Fruit fly (Drosophila melanogaster) whole organism, embryonic: ENCODE measurements around the gene CG18545.

Source experiments
- CG10959 ChIP-seq: fragments of 200-800 bp; sonication (Bioruptor generic); IDR thresholded peaks from 2 replicates; pipeline ENCODE4 v1.3.6; 2022; ENCODE audit warnings: missing biosample characterization, missing genetic modification characterization
- CG11456 ChIP-seq: fragments of 200-800 bp; sonication (Bioruptor generic); IDR thresholded peaks from 3 replicates; pipeline ENCODE4 v1.3.6; 2022; ENCODE audit warnings: missing biosample characterization, missing genetic modification characterization
- CG12219 ChIP-seq: fragments of 200-800 bp; sonication (Bioruptor generic); optimal IDR thresholded peaks from 3 replicates; lab custom pipeline; 2018; ENCODE audit warnings: missing biosample characterization, mild to moderate bottlenecking, missing genetic modification characterization
- CG12659 ChIP-seq: fragments of 200-800 bp; sonication (Bioruptor generic); optimal IDR thresholded peaks from 3 replicates; lab custom pipeline; 2017; ENCODE audit warnings: mild to moderate bottlenecking, missing biosample characterization, missing genetic modification reagents, missing genetic modification characterization
- CG14710 ChIP-seq: fragments of 200-800 bp; sonication (Bioruptor generic); optimal IDR thresholded peaks from 3 replicates; lab custom pipeline; 2019; ENCODE audit warnings: missing biosample characterization, mild to moderate bottlenecking, missing genetic modification characterization, moderate library complexity
- CG1647 ChIP-seq: fragments of 200-800 bp; sonication (Bioruptor generic); optimal IDR thresholded peaks from 3 replicates; lab custom pipeline; 2016; ENCODE audit warnings: missing biosample characterization, missing genetic modification characterization
- CG2116 ChIP-seq: fragments of 200-800 bp; sonication (Bioruptor generic); optimal IDR thresholded peaks from 3 replicates; lab custom pipeline; 2018; ENCODE audit warnings: missing biosample characterization, mild to moderate bottlenecking, missing genetic modification characterization
- CG2712 ChIP-seq: fragments of 200-800 bp; optimal IDR thresholded peaks from 3 replicates; lab custom pipeline; 2019; ENCODE audit warnings: missing biosample characterization, mild to moderate bottlenecking, missing genetic modification characterization, moderate library complexity
- CG2875 ChIP-seq: fragments of 200-800 bp; sonication (Bioruptor generic); optimal IDR thresholded peaks from 2 replicates; lab custom pipeline; 2017; ENCODE audit warnings: missing biosample characterization, mild to moderate bottlenecking, missing genetic modification characterization, missing genetic modification reagents
- CG30431 ChIP-seq: fragments of 200-800 bp; sonication (Bioruptor generic); optimal IDR thresholded peaks from 2 replicates; lab custom pipeline; 2017; ENCODE audit warnings: missing biosample characterization, missing genetic modification characterization
- CG33557 ChIP-seq: fragments of 200-800 bp; sonication (Bioruptor generic); optimal IDR thresholded peaks from 2 replicates; lab custom pipeline; 2019; ENCODE audit warnings: missing biosample characterization, mild to moderate bottlenecking, missing genetic modification characterization, moderate library complexity
- CG4282 ChIP-seq: fragments of 200-800 bp; sonication (Bioruptor generic); optimal IDR thresholded peaks from 2 replicates; lab custom pipeline; 2016; ENCODE audit warnings: missing biosample characterization, missing genetic modification characterization
- CG6654 ChIP-seq: fragments of 200-800 bp; sonication (Bioruptor generic); optimal IDR thresholded peaks from 2 replicates; lab custom pipeline; 2017; ENCODE audit warnings: missing biosample characterization, mild to moderate bottlenecking, missing genetic modification characterization
- CG6765 ChIP-seq: fragments of 200-800 bp; sonication (Bioruptor generic); optimal IDR thresholded peaks from 3 replicates; lab custom pipeline; 2017; ENCODE audit warnings: missing biosample characterization, mild to moderate bottlenecking, missing genetic modification characterization
- CG7556 ChIP-seq: fragments of 200-800 bp; sonication (Bioruptor generic); optimal IDR thresholded peaks from 2 replicates; lab custom pipeline; 2017; ENCODE audit warnings: missing biosample characterization, mild to moderate bottlenecking, missing genetic modification characterization
- CG7745 ChIP-seq: fragments of 200-800 bp; sonication (Bioruptor generic); optimal IDR thresholded peaks from 2 replicates; lab custom pipeline; 2018; ENCODE audit warnings: missing biosample characterization, mild to moderate bottlenecking, missing genetic modification characterization, moderate library complexity
- CG8290 ChIP-seq, 3 experiments: fragments of 200-800 bp; sonication (Bioruptor generic); optimal IDR thresholded peaks; 2 replicates each; lab custom pipeline; 2016 to 2019; ENCODE audit warnings: missing biosample characterization in 3 of 3, missing genetic modification characterization in 3 of 3, mild to moderate bottlenecking in 2 of 3, moderate library complexity in 1 of 3
- CG9727 ChIP-seq: fragments of 200-800 bp; sonication (Bioruptor generic); optimal IDR thresholded peaks from 3 replicates; lab custom pipeline; 2017; ENCODE audit warnings: missing biosample characterization, mild to moderate bottlenecking, missing genetic modification characterization
- CG9876 ChIP-seq: fragments of 200-800 bp; sonication (Bioruptor generic); optimal IDR thresholded peaks from 2 replicates; lab custom pipeline; 2016; ENCODE audit warnings: missing biosample characterization, missing genetic modification characterization
- CTCF ChIP-seq: fragments of 200-800 bp; sonication (Bioruptor generic); optimal IDR thresholded peaks from 2 replicates; lab custom pipeline; 2017; ENCODE audit warnings: missing biosample characterization, mild to moderate bottlenecking, missing genetic modification characterization, moderate library complexity
- Fer1 ChIP-seq: fragments of 200-800 bp; sonication (Bioruptor generic); optimal IDR thresholded peaks from 2 replicates; lab custom pipeline; 2017; ENCODE audit warnings: missing biosample characterization, mild to moderate bottlenecking, missing genetic modification characterization
- HLH4C ChIP-seq: fragments of 200-800 bp; sonication (Bioruptor generic); IDR thresholded peaks from 3 replicates; pipeline ENCODE4 v1.3.6; 2022; ENCODE audit warnings: missing biosample characterization, missing genetic modification characterization; ENCODE audit not compliant: partially characterized antibody
- HLHmδ ChIP-seq: fragments of 200-800 bp; sonication (Bioruptor generic); optimal IDR thresholded peaks from 2 replicates; lab custom pipeline; 2018; ENCODE audit warnings: missing biosample characterization, mild to moderate bottlenecking, missing genetic modification characterization, moderate library complexity
- Hr51 ChIP-seq, 2 experiments: fragments of 200-800 bp; sonication (Bioruptor generic); optimal IDR thresholded peaks; 2 replicates in 1 of 2; 3 replicates in 1 of 2; lab custom pipeline; 2016 to 2018; ENCODE audit warnings: missing biosample characterization in 2 of 2, missing genetic modification characterization in 2 of 2, mild to moderate bottlenecking in 1 of 2, moderate library complexity in 1 of 2
- MESR4 ChIP-seq: fragments of 200-800 bp; sonication (Bioruptor generic); optimal IDR thresholded peaks from 2 replicates; lab custom pipeline; 2018; ENCODE audit warnings: missing biosample characterization, mild to moderate bottlenecking, missing genetic modification characterization, moderate library complexity
- Med ChIP-seq: fragments of 200-800 bp; sonication (Bioruptor generic); peaks from one replicate; lab custom pipeline; 2016; ENCODE audit warnings: missing biosample characterization, missing genetic modification characterization, mild to moderate bottlenecking, inconsistent platforms, moderate library complexity
- Myb ChIP-seq: fragments of 200-800 bp; sonication (Bioruptor generic); optimal IDR thresholded peaks from 2 replicates; lab custom pipeline; 2016; ENCODE audit warnings: missing biosample characterization, missing genetic modification characterization
- Nf-YA ChIP-seq: fragments of 200-800 bp; sonication (Bioruptor generic); IDR thresholded peaks from 2 replicates; pipeline ENCODE4 v1.3.6; 2022; ENCODE audit warnings: missing biosample characterization, missing genetic modification characterization
- Rfx ChIP-seq: fragments of 200-800 bp; sonication (Bioruptor generic); IDR thresholded peaks from 2 replicates; pipeline ENCODE4 v1.3.6; 2022; ENCODE audit warnings: missing biosample characterization, missing genetic modification characterization
- Sin3A ChIP-seq: fragments of >200 bp; optimal IDR thresholded peaks from 2 replicates; lab custom pipeline; 2018
- Usf ChIP-seq: fragments of 200-800 bp; sonication (Bioruptor generic); optimal IDR thresholded peaks from 2 replicates; lab custom pipeline; 2017; ENCODE audit warnings: missing genotype, missing biosample characterization, missing genetic modification characterization
- al ChIP-seq: fragments of 200-800 bp; sonication (Bioruptor generic); IDR thresholded peaks from 2 replicates; pipeline ENCODE4 v1.3.6; 2022; ENCODE audit warnings: missing biosample characterization, missing genetic modification characterization
- corto ChIP-seq: fragments of 200-800 bp; sonication (Bioruptor generic); optimal IDR thresholded peaks from 2 replicates; lab custom pipeline; 2016; ENCODE audit warnings: missing biosample characterization, mild to moderate bottlenecking, missing genetic modification characterization, moderate library complexity
- cwo ChIP-seq: fragments of 200-800 bp; sonication (Bioruptor generic); optimal IDR thresholded peaks from 3 replicates; lab custom pipeline; 2017; ENCODE audit warnings: missing biosample characterization, missing genetic modification characterization, mild to moderate bottlenecking, moderate library complexity, missing genetic modification reagents
- dm ChIP-seq: fragments of 200-800 bp; sonication (Bioruptor generic); optimal IDR thresholded peaks from 3 replicates; lab custom pipeline; 2016; ENCODE audit warnings: missing biosample characterization, missing genetic modification characterization
- dmrt11E ChIP-seq: fragments of 200-800 bp; sonication (Bioruptor generic); optimal IDR thresholded peaks from 3 replicates; lab custom pipeline; 2018; ENCODE audit warnings: missing biosample characterization, mild to moderate bottlenecking, missing genetic modification characterization, moderate library complexity
- dmrt99B ChIP-seq: fragments of 200-800 bp; sonication (Bioruptor generic); optimal IDR thresholded peaks from 2 replicates; lab custom pipeline; 2018; ENCODE audit warnings: missing biosample characterization, mild to moderate bottlenecking, missing genetic modification characterization, moderate library complexity
- ewg ChIP-seq: fragments of 200-800 bp; sonication (Bioruptor generic); optimal IDR thresholded peaks from 3 replicates; lab custom pipeline; 2017; ENCODE audit warnings: mild to moderate bottlenecking, missing biosample characterization, missing genetic modification reagents, missing genetic modification characterization
- grau ChIP-seq: fragments of 200-800 bp; optimal IDR thresholded peaks from 3 replicates; lab custom pipeline; 2019; ENCODE audit warnings: missing biosample characterization, mild to moderate bottlenecking, missing genetic modification characterization, moderate library complexity
- ham ChIP-seq: fragments of 200-800 bp; sonication (Bioruptor generic); IDR thresholded peaks from 2 replicates; pipeline ENCODE4 v1.3.6; 2022; ENCODE audit warnings: missing biosample characterization, missing genetic modification characterization
- her ChIP-seq: fragments of 200-800 bp; sonication (Bioruptor generic); optimal IDR thresholded peaks from 2 replicates; lab custom pipeline; 2016; ENCODE audit warnings: missing biosample characterization, missing genetic modification characterization
- jigr1 ChIP-seq: fragments of 200-800 bp; sonication (Bioruptor generic); IDR thresholded peaks from 3 replicates; pipeline ENCODE4 v1.3.6; 2022; ENCODE audit warnings: missing biosample characterization, missing genetic modification characterization
- kah ChIP-seq: fragments of 200-800 bp; sonication (Bioruptor generic); optimal IDR thresholded peaks from 2 replicates; lab custom pipeline; 2018; ENCODE audit warnings: missing biosample characterization, mild to moderate bottlenecking, missing genetic modification characterization
- knrl ChIP-seq: fragments of 200-800 bp; sonication (Bioruptor generic); IDR thresholded peaks from 3 replicates; pipeline ENCODE4 v1.3.6; 2022; ENCODE audit warnings: missing biosample characterization, missing genetic modification characterization; ENCODE audit not compliant: partially characterized antibody
- lilli ChIP-seq: fragments of 200-800 bp; sonication (Bioruptor generic); optimal IDR thresholded peaks from 3 replicates; lab custom pipeline; 2016; ENCODE audit warnings: missing biosample characterization, missing genetic modification characterization
- odd ChIP-seq: fragments of 200-800 bp; sonication (Bioruptor generic); optimal IDR thresholded peaks from 2 replicates; lab custom pipeline; 2017; ENCODE audit warnings: missing biosample characterization, mild to moderate bottlenecking, missing genetic modification characterization
- ranshi ChIP-seq: fragments of 200-800 bp; sonication (Bioruptor generic); IDR thresholded peaks from 2 replicates; pipeline ENCODE4 v1.3.6; 2022; ENCODE audit warnings: missing biosample characterization, missing genetic modification characterization
- seq ChIP-seq: fragments of 200-800 bp; sonication (Bioruptor generic); IDR thresholded peaks from 2 replicates; pipeline ENCODE4 v1.3.6; 2022; ENCODE audit warnings: missing biosample characterization, missing genetic modification characterization
- sna ChIP-seq: fragments of 200-800 bp; sonication (Bioruptor generic); IDR thresholded peaks from 2 replicates; pipeline ENCODE4 v1.3.6; 2022; ENCODE audit warnings: missing biosample characterization, missing genetic modification characterization; ENCODE audit not compliant: partially characterized antibody
- yki ChIP-seq: fragments of >200 bp; optimal IDR thresholded peaks from 3 replicates; lab custom pipeline; 2018
- zen ChIP-seq: fragments of 200-800 bp; sonication (Bioruptor generic); optimal IDR thresholded peaks from 3 replicates; lab custom pipeline; 2018; ENCODE audit warnings: missing biosample characterization, mild to moderate bottlenecking, missing genetic modification characterization, moderate library complexity
- zf30C ChIP-seq: fragments of 200-800 bp; sonication (Bioruptor generic); optimal IDR thresholded peaks from 3 replicates; lab custom pipeline; 2018; ENCODE audit warnings: missing biosample characterization, mild to moderate bottlenecking, missing genetic modification characterization

The CG18545 gene

dm6 chr3R:10349987-10350386 lies 9.2 kb downstream of the CG18545 start, which contains the start of gene jumu (continued):
- TF ChIP-seq grau (tag; lab: Kevin White, UChicago) (peak; percentile 21), seq (GFP tag; lab: Robert Waterston, UW) (no peak), CG7745 (tag; lab: Kevin White, UChicago) (no peak), CG9727 (peak; percentile 23), ewg (GFP tag; lab: Kevin White, UChicago) (peak; percentile 1), CG8290 (GFP tag; optimal IDR thresholded peaks at IDR 0.05; lab: Kevin White, UChicago) (no peak), CG8290 (tag; optimal IDR thresholded peaks at IDR 0.05; lab: Kevin White, UChicago) (peak in 1 of 2 experiments; percentile 71), jigr1 (GFP tag; lab: Robert Waterston, UW) (no peak), CG12659 (GFP tag; lab: Kevin White, UChicago) (no peak), HLHmδ (GFP tag; lab: Kevin White, UChicago) (no peak), kah (GFP tag; lab: Kevin White, UChicago) (peak; percentile 3), Fer1 (peak; percentile 25), CG11456 (no peak), CG10959 (GFP tag; lab: Robert Waterston, UW) (no peak), CG4282 (GFP tag; lab: Kevin White, UChicago) (peak; percentile 13), dm (no peak), HLH4C (GFP tag; lab: Robert Waterston, UW) (no peak), CG2116 (GFP tag; lab: Kevin White, UChicago) (peak; percentile 74), Nf-YA (no peak), Med (GFP tag; lab: Kevin White, UChicago) (peak; percentile 81), ranshi (no peak), Usf (GFP tag; lab: Kevin White, UChicago) (no peak), corto (no peak), CG9876 (GFP tag; lab: Kevin White, UChicago) (no peak), Myb (GFP tag; lab: Kevin White, UChicago) (peak; percentile 100), CG2875 (GFP tag; lab: Kevin White, UChicago) (no peak), al (GFP tag; lab: Robert Waterston, UW) (no peak), CG12219 (no peak), CG33557 (GFP tag; lab: Kevin White, UChicago) (no peak), odd (GFP tag; lab: Kevin White, UChicago) (no peak), CG2712 (tag; lab: Kevin White, UChicago) (peak; percentile 57), MESR4 (peak; percentile 14), CG14710 (tag; lab: Kevin White, UChicago) (peak; percentile 84), Sin3A (lab: Kevin White, UChicago) (peak; percentile 12), Rfx (GFP tag; lab: Robert Waterston, UW) (no peak), ham (GFP tag; lab: Robert Waterston, UW) (no peak), Hr51 (GFP tag; optimal IDR thresholded peaks at IDR 0.05; lab: Kevin White, UChicago) (peak in 1 of 2 experiments; percentile 31), CG7556 (GFP tag; lab: Kevin White, UChicago) (no peak), zf30C (GFP tag; lab: Kevin White, UChicago) (peak; percentile 2), sna (GFP tag; lab: Robert Waterston, UW) (no peak), CG6654 (GFP tag; lab: Kevin White, UChicago) (no peak), cwo (no peak), zen (tag; lab: Kevin White, UChicago) (peak; percentile 35), CG30431 (GFP tag; lab: Kevin White, UChicago) (no peak), yki (lab: Kevin White, UChicago) (no peak), knrl (GFP tag; lab: Robert Waterston, UW) (no peak), CTCF (GFP tag; lab: Kevin White, UChicago) (peak; percentile 72), lilli (GFP tag; lab: Kevin White, UChicago) (peak; percentile 25), dmrt99B (tag; lab: Kevin White, UChicago) (no peak), her (GFP tag; lab: Kevin White, UChicago) (peak; percentile 21), dmrt11E (tag; lab: Kevin White, UChicago) (no peak), CG1647 (GFP tag; lab: Kevin White, UChicago) (no peak), CG6765 (GFP tag; lab: Kevin White, UChicago) (no peak)
